Worm (Caenorhabditis elegans) whole organism, L3 larva: ENCODE measurements around the gene F29A7.4.

Source experiments
- ama-1 ChIP-seq: fragments of 150-350 bp; optimal IDR thresholded peaks from 2 replicates; lab custom pipeline; 2018
- hmg-11 ChIP-seq: sonication (generic microtip); optimal IDR thresholded peaks from 2 replicates; lab custom pipeline; 2016; ENCODE audit warnings: missing genetic modification characterization, missing compliant biosample characterization
- jun-1 ChIP-seq: fragments of 150-350 bp; optimal IDR thresholded peaks from 2 replicates; lab custom pipeline; 2014; ENCODE audit warnings: missing biosample characterization, missing genetic modification reagents, missing genetic modification characterization
- nhr-77 ChIP-seq: fragments of 150-350 bp; optimal IDR thresholded peaks from 2 replicates; lab custom pipeline; 2014; ENCODE audit warnings: missing biosample characterization, missing genetic modification characterization
- pqm-1 ChIP-seq: fragments of 150-350 bp; optimal IDR thresholded peaks from 2 replicates; lab custom pipeline; 2017; ENCODE audit warnings: missing biosample characterization, missing genetic modification characterization, inconsistent platforms
- skn-1 ChIP-seq: fragments of 150-350 bp; optimal IDR thresholded peaks from 2 replicates; lab custom pipeline; 2014; ENCODE audit warnings: missing biosample characterization, missing genetic modification characterization
- snpc-4 ChIP-seq: fragments of 150-350 bp; optimal IDR thresholded peaks from 2 replicates; lab custom pipeline; 2014; ENCODE audit warnings: missing biosample characterization, missing genetic modification characterization

DNA sequence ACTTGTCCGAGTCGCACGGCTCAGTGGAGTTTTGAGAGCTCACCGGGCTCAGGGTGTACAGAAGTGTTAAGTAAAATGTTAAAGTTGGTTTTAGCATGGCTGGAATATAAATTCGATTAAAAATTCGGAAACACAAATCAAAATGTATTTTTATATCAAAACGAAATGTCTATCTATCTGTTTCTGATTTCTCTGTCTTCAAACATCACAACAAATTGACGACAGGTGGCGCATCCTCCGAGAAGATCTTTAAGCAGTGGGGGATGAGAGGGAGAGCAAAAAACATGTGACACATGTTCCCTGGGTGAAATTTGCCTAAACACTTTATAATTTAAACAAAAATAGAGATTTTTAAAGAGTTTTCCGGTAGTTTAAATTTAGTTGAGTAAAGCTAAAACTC, 19.2 kb downstream of the F29A7.4 start, which contains the start of gene F08D12.7:
- TF ChIP-seq jun-1 = no peak
- TF ChIP-seq skn-1 (tag; lab: Kevin White, UChicago) = no peak
- TF ChIP-seq ama-1 (lab: Kevin White, UChicago) = no peak
- no peak for TF ChIP-seq pqm-1
- no peak for TF ChIP-seq snpc-4 (tag; lab: Kevin White, UChicago)
- TF ChIP-seq nhr-77 (tag; lab: Kevin White, UChicago) = no peak
- TF ChIP-seq hmg-11 = no peak
